Fruit fly (Drosophila melanogaster) whole organism, embryonic: ENCODE data around the gene Nup160.
A peak's percentile ranks its signal among the peaks of the same experiment; 100 is the strongest.

Source experiments
- ATbp ChIP-seq: fragments of 200-800 bp; sonication (Bioruptor generic); optimal IDR thresholded peaks from 2 replicates; lab custom pipeline; 2017; ENCODE audit warnings: missing biosample characterization, mild to moderate bottlenecking, missing genetic modification characterization, missing genetic modification reagents
- Abd-B ChIP-seq: fragments of 200-800 bp; sonication (Bioruptor generic); optimal IDR thresholded peaks from 2 replicates; lab custom pipeline; 2018; ENCODE audit warnings: missing biosample characterization, mild to moderate bottlenecking, missing genetic modification characterization, moderate library complexity
- Atf-2 ChIP-seq: fragments of 200-800 bp; sonication (Bioruptor generic); optimal IDR thresholded peaks from 2 replicates; lab custom pipeline; 2016; ENCODE audit warnings: missing biosample characterization, missing genetic modification characterization
- CG10366 ChIP-seq: fragments of 200-800 bp; sonication (Bioruptor generic); IDR thresholded peaks from 2 replicates; pipeline ENCODE4 v1.3.6; 2022; ENCODE audit warnings: missing biosample characterization, missing genetic modification characterization
- CG11093 ChIP-seq: fragments of 200-800 bp; sonication (Bioruptor generic); IDR thresholded peaks from 3 replicates; pipeline ENCODE4 v1.3.6; 2022; ENCODE audit warnings: missing biosample characterization, missing genetic modification characterization
- CG1647 ChIP-seq: fragments of 200-800 bp; sonication (Bioruptor generic); optimal IDR thresholded peaks from 3 replicates; lab custom pipeline; 2016; ENCODE audit warnings: missing biosample characterization, missing genetic modification characterization
- CG16815 ChIP-seq: fragments of 200-800 bp; sonication (Bioruptor generic); optimal IDR thresholded peaks from 3 replicates; lab custom pipeline; 2017; ENCODE audit warnings: missing biosample characterization, mild to moderate bottlenecking, missing genetic modification characterization
- CG2129 ChIP-seq: fragments of 200-800 bp; sonication (Bioruptor generic); IDR thresholded peaks from 2 replicates; pipeline ENCODE4 v1.3.6; 2022; ENCODE audit warnings: missing biosample characterization, missing genetic modification characterization; ENCODE audit not compliant: partially characterized antibody
- CG34224 ChIP-seq: fragments of 200-800 bp; sonication (Bioruptor generic); IDR thresholded peaks from 3 replicates; pipeline ENCODE4 v1.3.6; 2022; ENCODE audit warnings: missing biosample characterization, missing genetic modification characterization; ENCODE audit not compliant: partially characterized antibody
- CG3847 ChIP-seq: fragments of 200-800 bp; sonication (Bioruptor generic); IDR thresholded peaks from 2 replicates; pipeline ENCODE4 v1.3.6; 2022; ENCODE audit warnings: missing biosample characterization, missing genetic modification characterization
- CG42726 ChIP-seq: fragments of 200-800 bp; sonication (Bioruptor generic); IDR thresholded peaks from 2 replicates; pipeline ENCODE4 v1.3.6; 2022; ENCODE audit warnings: missing biosample characterization, missing genetic modification characterization; ENCODE audit not compliant: partially characterized antibody
- CG4424 ChIP-seq: fragments of 200-800 bp; sonication (Bioruptor generic); optimal IDR thresholded peaks from 3 replicates; lab custom pipeline; 2016; ENCODE audit warnings: missing biosample characterization, missing genetic modification characterization
- CG4617 ChIP-seq: fragments of 200-800 bp; sonication (Bioruptor generic); optimal IDR thresholded peaks from 3 replicates; lab custom pipeline; 2016; ENCODE audit warnings: missing biosample characterization, missing genetic modification characterization, borderline replicate concordance
- CG7357 ChIP-seq: fragments of 200-800 bp; sonication (Bioruptor generic); IDR thresholded peaks from 3 replicates; pipeline ENCODE4 v1.3.6; 2022; ENCODE audit warnings: missing biosample characterization, missing genetic modification characterization
- CG9215 ChIP-seq: fragments of 200-800 bp; sonication (Bioruptor generic); IDR thresholded peaks from 2 replicates; pipeline ENCODE4 v1.3.6; 2022; ENCODE audit warnings: missing biosample characterization, missing genetic modification characterization
- CG9609 ChIP-seq: fragments of 200-800 bp; sonication (Bioruptor generic); optimal IDR thresholded peaks from 3 replicates; lab custom pipeline; 2016; ENCODE audit warnings: missing biosample characterization, missing genetic modification characterization
- CG9876 ChIP-seq: fragments of 200-800 bp; sonication (Bioruptor generic); optimal IDR thresholded peaks from 2 replicates; lab custom pipeline; 2016; ENCODE audit warnings: missing biosample characterization, missing genetic modification characterization
- ERR ChIP-seq: fragments of 200-800 bp; sonication (Bioruptor generic); optimal IDR thresholded peaks from 2 replicates; lab custom pipeline; 2016; ENCODE audit warnings: missing biosample characterization, missing genetic modification characterization
- Eip74EF ChIP-seq, 2 experiments: fragments of 200-800 bp in 1 of 2; fragments of >200 bp in 1 of 2; sonication (Bioruptor generic) in 1 of 2; optimal IDR thresholded peaks; 2 replicates each; lab custom pipeline; 2017 to 2019; ENCODE audit warnings: missing biosample characterization in 2 of 2, missing genetic modification characterization in 2 of 2, mild to moderate bottlenecking in 1 of 2, moderate library complexity in 1 of 2
- H15 ChIP-seq: fragments of 200-800 bp; sonication (Bioruptor generic); IDR thresholded peaks from 3 replicates; pipeline ENCODE4 v1.3.6; 2022; ENCODE audit warnings: missing biosample characterization, missing genetic modification characterization
- MBD-R2 ChIP-seq: fragments of 200-800 bp; sonication (Bioruptor generic); IDR thresholded peaks from 2 replicates; pipeline ENCODE4 v1.3.6; 2022; ENCODE audit warnings: missing biosample characterization, missing genetic modification characterization
- Max ChIP-seq: fragments of 200-800 bp; sonication (Bioruptor generic); optimal IDR thresholded peaks from 2 replicates; lab custom pipeline; 2016; ENCODE audit warnings: missing biosample characterization, mild to moderate bottlenecking, missing genetic modification characterization
- Mes4 ChIP-seq: fragments of 200-800 bp; sonication (Bioruptor generic); optimal IDR thresholded peaks from 2 replicates; lab custom pipeline; 2016; ENCODE audit warnings: missing biosample characterization, missing genetic modification characterization
- Opbp ChIP-seq: fragments of 200-800 bp; sonication (Bioruptor generic); IDR thresholded peaks from 3 replicates; pipeline ENCODE4 v1.3.6; 2022; ENCODE audit warnings: missing biosample characterization, missing genetic modification characterization; ENCODE audit not compliant: partially characterized antibody
- Xrp1 ChIP-seq: fragments of 200-800 bp; sonication (Bioruptor generic); IDR thresholded peaks from 2 replicates; pipeline ENCODE4 v1.3.6; 2022; ENCODE audit warnings: missing biosample characterization, missing genetic modification characterization
- ara ChIP-seq: fragments of 200-800 bp; sonication (Bioruptor generic); IDR thresholded peaks from 2 replicates; pipeline ENCODE4 v1.3.6; 2022; ENCODE audit warnings: missing biosample characterization, missing genetic modification characterization
- bcd ChIP-seq: fragments of 200-800 bp; sonication (Bioruptor generic); optimal IDR thresholded peaks from 2 replicates; lab custom pipeline; 2017; ENCODE audit warnings: missing biosample characterization, mild to moderate bottlenecking, missing genetic modification characterization
- da ChIP-seq: fragments of 200-800 bp; sonication (Bioruptor generic); optimal IDR thresholded peaks from 2 replicates; lab custom pipeline; 2016; ENCODE audit warnings: missing biosample characterization, missing genetic modification characterization
- danr ChIP-seq: fragments of 200-800 bp; sonication (Bioruptor generic); IDR thresholded peaks from 2 replicates; pipeline ENCODE4 v1.3.6; 2022; ENCODE audit warnings: missing biosample characterization, missing genetic modification characterization
- dimm ChIP-seq: fragments of 200-800 bp; sonication (Bioruptor generic); IDR thresholded peaks from 2 replicates; pipeline ENCODE4 v1.3.6; 2022; ENCODE audit warnings: missing biosample characterization, missing genetic modification characterization
- fu2 ChIP-seq: fragments of 200-800 bp; sonication (Bioruptor generic); optimal IDR thresholded peaks from 2 replicates; lab custom pipeline; 2016; ENCODE audit warnings: missing biosample characterization, missing genetic modification characterization
- gce ChIP-seq: fragments of 200-800 bp; sonication (Bioruptor generic); IDR thresholded peaks from 3 replicates; pipeline ENCODE4 v1.3.6; 2022; ENCODE audit warnings: missing biosample characterization, missing genetic modification characterization
- gfzf ChIP-seq: fragments of 200-800 bp; sonication (Bioruptor generic); optimal IDR thresholded peaks from 2 replicates; lab custom pipeline; 2016; ENCODE audit warnings: missing biosample characterization, mild to moderate bottlenecking, missing genetic modification characterization, moderate library complexity
- her ChIP-seq: fragments of 200-800 bp; sonication (Bioruptor generic); optimal IDR thresholded peaks from 2 replicates; lab custom pipeline; 2016; ENCODE audit warnings: missing biosample characterization, missing genetic modification characterization
- klu ChIP-seq: fragments of 200-800 bp; sonication (Bioruptor generic); IDR thresholded peaks from 2 replicates; pipeline ENCODE4 v1.3.6; 2022; ENCODE audit warnings: missing biosample characterization, missing genetic modification characterization
- knrl ChIP-seq: fragments of 200-800 bp; sonication (Bioruptor generic); IDR thresholded peaks from 3 replicates; pipeline ENCODE4 v1.3.6; 2022; ENCODE audit warnings: missing biosample characterization, missing genetic modification characterization; ENCODE audit not compliant: partially characterized antibody
- mirr ChIP-seq: fragments of 200-800 bp; sonication (Bioruptor generic); optimal IDR thresholded peaks from 3 replicates; lab custom pipeline; 2018; ENCODE audit warnings: missing biosample characterization, mild to moderate bottlenecking, missing genetic modification characterization
- nerfin-1 ChIP-seq: fragments of 200-800 bp; sonication (Bioruptor generic); optimal IDR thresholded peaks from 3 replicates; lab custom pipeline; 2019; ENCODE audit warnings: missing biosample characterization, mild to moderate bottlenecking, missing genetic modification characterization, moderate library complexity
- nerfin-2 ChIP-seq: fragments of 200-800 bp; sonication (Bioruptor generic); IDR thresholded peaks from 2 replicates; pipeline ENCODE4 v1.3.6; 2022; ENCODE audit warnings: missing biosample characterization, missing genetic modification characterization; ENCODE audit not compliant: partially characterized antibody
- nmo ChIP-seq: fragments of 200-800 bp; sonication (Bioruptor generic); optimal IDR thresholded peaks from 2 replicates; lab custom pipeline; 2018; ENCODE audit warnings: missing biosample characterization, mild to moderate bottlenecking, missing genetic modification characterization, moderate library complexity
- otp ChIP-seq: fragments of 200-800 bp; sonication (Bioruptor generic); IDR thresholded peaks from 3 replicates; pipeline ENCODE4, ENCODE4 v1.3.6; 2022; ENCODE audit warnings: missing biosample characterization, missing genetic modification characterization
- phol ChIP-seq: fragments of 200-800 bp; sonication (Bioruptor generic); optimal IDR thresholded peaks from 3 replicates; lab custom pipeline; 2018; ENCODE audit warnings: missing biosample characterization, mild to moderate bottlenecking, missing genetic modification characterization, moderate library complexity
- pnt ChIP-seq: fragments of 200-800 bp; sonication (Bioruptor generic); optimal IDR thresholded peaks from 3 replicates; lab custom pipeline; 2016; ENCODE audit warnings: missing biosample characterization, missing genetic modification characterization
- salm ChIP-seq: fragments of 200-800 bp; sonication (Bioruptor generic); optimal IDR thresholded peaks from 2 replicates; lab custom pipeline; 2018; ENCODE audit warnings: missing biosample characterization, mild to moderate bottlenecking, missing genetic modification characterization
- sens ChIP-seq: fragments of 200-800 bp; sonication (Bioruptor generic); peaks from one replicate; lab custom pipeline; 2016; ENCODE audit warnings: missing biosample characterization, missing genetic modification characterization
- slp2 ChIP-seq: fragments of 200-800 bp; sonication (Bioruptor generic); optimal IDR thresholded peaks from 2 replicates; lab custom pipeline; 2016; ENCODE audit warnings: missing biosample characterization, missing genetic modification characterization
- sob ChIP-seq: fragments of 200-800 bp; sonication (Bioruptor generic); IDR thresholded peaks from 2 replicates; pipeline ENCODE4 v1.3.6; 2022; ENCODE audit warnings: missing biosample characterization, missing genetic modification characterization
- tio ChIP-seq: fragments of 200-800 bp; sonication (Bioruptor generic); optimal IDR thresholded peaks from 2 replicates; lab custom pipeline; 2017; ENCODE audit warnings: missing biosample characterization, missing genetic modification characterization, inconsistent platforms
- vnd ChIP-seq: fragments of 200-800 bp; sonication (Bioruptor generic); IDR thresholded peaks from 3 replicates; pipeline ENCODE4 v1.3.6; 2022; ENCODE audit warnings: missing biosample characterization, missing genetic modification characterization; ENCODE audit not compliant: partially characterized antibody
- z ChIP-seq: fragments of 200-800 bp; sonication (Bioruptor generic); IDR thresholded peaks from 3 replicates; pipeline ENCODE4 v1.3.6; 2022; ENCODE audit warnings: missing biosample characterization, missing genetic modification characterization
- zfh2 ChIP-seq: fragments of 200-800 bp; sonication (Bioruptor generic); optimal IDR thresholded peaks from 2 replicates; lab custom pipeline; 2016; ENCODE audit warnings: missing biosample characterization, missing genetic modification characterization

Gene Nup160

DNA sequence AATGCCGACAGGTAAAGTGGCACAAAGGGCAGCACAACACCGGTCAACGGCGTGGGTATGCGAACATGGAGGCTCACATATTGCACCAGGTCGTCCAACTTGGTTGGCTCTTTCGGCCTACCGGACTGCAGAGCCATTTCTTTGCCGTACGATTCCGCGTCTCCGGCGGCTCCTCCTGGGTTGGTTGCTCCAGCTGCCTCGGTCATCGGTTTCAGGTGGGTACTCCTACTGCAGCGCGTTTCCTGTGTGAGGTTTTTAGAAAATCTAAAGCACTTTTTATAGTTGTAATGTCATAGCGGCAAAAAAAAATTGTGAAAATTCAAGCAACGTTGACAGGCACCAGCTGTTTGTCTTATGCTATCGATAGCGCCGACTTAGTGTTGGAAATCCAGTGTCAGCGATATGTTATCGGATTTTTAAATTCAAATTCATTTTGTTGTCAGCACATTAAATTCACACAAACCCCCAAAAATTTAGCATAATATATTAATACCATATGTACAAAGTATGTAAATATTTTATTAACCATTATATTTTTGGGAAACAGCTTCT lies 3.5 kb upstream of the Nup160 start, which contains the start of gene CG6230 (continued):
- TF ChIP-seq Abd-B (no peak), Xrp1 (no peak), CG9215 (GFP tag; lab: Robert Waterston, UW) (no peak), CG4424 (no peak), vnd (GFP tag; lab: Robert Waterston, UW) (no peak), MBD-R2 (GFP tag; lab: Robert Waterston, UW) (peak; percentile 88), CG4617 (GFP tag; lab: Kevin White, UChicago) (peak; percentile 59), fu2 (GFP tag; lab: Kevin White, UChicago) (no peak), da (GFP tag; lab: Kevin White, UChicago) (no peak), Opbp (GFP tag; lab: Robert Waterston, UW) (peak; percentile 67; the same call in 2 of the 3 replicates), Atf-2 (GFP tag; lab: Kevin White, UChicago) (no peak), her (no peak), sob (GFP tag; lab: Robert Waterston, UW) (no peak), H15 (GFP tag; lab: Robert Waterston, UW) (no peak), nerfin-1 (tag; lab: Kevin White, UChicago) (no peak), dimm (GFP tag; lab: Robert Waterston, UW) (no peak), gfzf (GFP tag; lab: Kevin White, UChicago) (peak; percentile 18), phol (peak; percentile 14), nmo (GFP tag; lab: Kevin White, UChicago) (peak; percentile 9), CG3847 (GFP tag; lab: Robert Waterston, UW) (no peak), CG16815 (GFP tag; lab: Kevin White, UChicago) (no peak), ara (GFP tag; lab: Robert Waterston, UW) (no peak), knrl (peak; percentile 61; the same call in 2 of the 3 replicates), CG11093 (no peak), slp2 (GFP tag; lab: Kevin White, UChicago) (no peak), Mes4 (GFP tag; lab: Kevin White, UChicago) (no peak), CG7357 (GFP tag; lab: Robert Waterston, UW) (no peak), nerfin-2 (GFP tag; lab: Robert Waterston, UW) (peak; percentile 70), CG9876 (no peak), ERR (GFP tag; lab: Kevin White, UChicago) (no peak), pnt (GFP tag; lab: Kevin White, UChicago) (no peak), bcd (no peak), klu (no peak), otp (no peak), z (GFP tag; lab: Robert Waterston, UW) (no peak), Eip74EF (GFP tag; optimal IDR thresholded peaks at IDR 0.05; lab: Kevin White, UChicago) (no peak), zfh2 (no peak), sens (GFP tag; lab: Kevin White, UChicago) (peak; percentile 27), Max (no peak), mirr (GFP tag; lab: Kevin White, UChicago) (no peak), CG42726 (no peak), salm (tag; lab: Kevin White, UChicago) (no peak), ATbp (no peak), CG34224 (GFP tag; lab: Robert Waterston, UW) (peak; percentile 73), gce (GFP tag; lab: Robert Waterston, UW) (no peak), danr (GFP tag; lab: Robert Waterston, UW) (no peak), CG1647 (GFP tag; lab: Kevin White, UChicago) (no peak), CG9609 (no peak), CG10366 (GFP tag; lab: Robert Waterston, UW) (no peak), CG2129 (GFP tag; lab: Robert Waterston, UW) (peak; percentile 33; the same call in 1 of the 2 replicates), tio (GFP tag; lab: Kevin White, UChicago) (no peak)
